Fruit fly (Drosophila melanogaster) whole organism, adult: ENCODE results near the gene CG5653.

Source experiments
- CG11617 ChIP-seq: fragments of 200-800 bp; sonication (Bioruptor generic); optimal IDR thresholded peaks from 2 replicates; lab custom pipeline; 2017; ENCODE audit warnings: mild to moderate bottlenecking, missing biosample characterization, missing genetic modification reagents, missing genetic modification characterization
- CG12768 ChIP-seq: fragments of 200-800 bp; sonication (Bioruptor generic); optimal IDR thresholded peaks from 2 replicates; lab custom pipeline; 2017; ENCODE audit warnings: missing biosample characterization, missing genetic modification characterization, mild to moderate bottlenecking, moderate library complexity, missing genetic modification reagents
- CG14711 ChIP-seq: fragments of 200-800 bp; sonication (Bioruptor generic); optimal IDR thresholded peaks from 2 replicates; lab custom pipeline; 2018; ENCODE audit warnings: missing biosample characterization, mild to moderate bottlenecking, missing genetic modification characterization, moderate library complexity
- CG1620 ChIP-seq: fragments of 200-800 bp; sonication (Bioruptor generic); optimal IDR thresholded peaks from 2 replicates; lab custom pipeline; 2016; ENCODE audit warnings: missing biosample characterization, missing genetic modification characterization
- CG33017 ChIP-seq: fragments of 200-800 bp; sonication (Bioruptor generic); optimal IDR thresholded peaks from 2 replicates; lab custom pipeline; 2018; ENCODE audit warnings: missing biosample characterization, mild to moderate bottlenecking, missing genetic modification characterization, moderate library complexity
- CG5204 ChIP-seq: fragments of 200-800 bp; sonication (Bioruptor generic); optimal IDR thresholded peaks from 2 replicates; lab custom pipeline; 2016; ENCODE audit warnings: missing biosample characterization, missing genetic modification characterization
- CG7045 ChIP-seq: fragments of 200-800 bp; sonication (Bioruptor generic); optimal IDR thresholded peaks from 2 replicates; lab custom pipeline; 2017; ENCODE audit warnings: missing biosample characterization, mild to moderate bottlenecking, missing genetic modification characterization
- CG7101 ChIP-seq: fragments of 200-800 bp; sonication (Bioruptor generic); optimal IDR thresholded peaks from 2 replicates; lab custom pipeline; 2018; ENCODE audit warnings: missing biosample characterization, mild to moderate bottlenecking, missing genetic modification characterization, moderate library complexity
- Clk ChIP-seq: fragments of 200-800 bp; sonication (Bioruptor generic); optimal IDR thresholded peaks from 2 replicates; lab custom pipeline; 2017; ENCODE audit warnings: missing biosample characterization, missing genetic modification characterization
- Crg-1 ChIP-seq: fragments of 200-800 bp; sonication (Bioruptor generic); optimal IDR thresholded peaks from 2 replicates; lab custom pipeline; 2016; ENCODE audit warnings: missing biosample characterization, missing genetic modification characterization
- Hr96 ChIP-seq: fragments of 200-800 bp; sonication (Bioruptor generic); optimal IDR thresholded peaks from 2 replicates; lab custom pipeline; 2016; ENCODE audit warnings: missing biosample characterization, missing genetic modification characterization
- Mnt ChIP-seq: fragments of 200-800 bp; sonication (Bioruptor generic); optimal IDR thresholded peaks from 2 replicates; lab custom pipeline; 2016; ENCODE audit warnings: missing biosample characterization, mild to moderate bottlenecking, missing genetic modification characterization
- bab1 ChIP-seq: fragments of 200-800 bp; sonication (Bioruptor generic); optimal IDR thresholded peaks from 3 replicates; lab custom pipeline; 2019; ENCODE audit warnings: missing biosample characterization, mild to moderate bottlenecking, missing genetic modification characterization, moderate library complexity
- cic ChIP-seq: fragments of 200-800 bp; sonication (Bioruptor generic); optimal IDR thresholded peaks from 2 replicates; lab custom pipeline; 2017; ENCODE audit warnings: missing biosample characterization, mild to moderate bottlenecking, missing genetic modification characterization, moderate library complexity
- cnc ChIP-seq, 2 experiments: fragments of >200 bp; optimal IDR thresholded peaks; 2 replicates each; lab custom pipeline; 2017
- kay ChIP-seq: fragments of 200-800 bp; sonication (Bioruptor generic); peaks from one replicate; lab custom pipeline; 2016; ENCODE audit warnings: missing biosample characterization, missing genetic modification characterization, borderline replicate concordance
- ovo ChIP-seq: fragments of 200-800 bp; sonication (Bioruptor generic); optimal IDR thresholded peaks from 2 replicates; lab custom pipeline; 2016; ENCODE audit warnings: missing biosample characterization, missing genetic modification characterization
- pad ChIP-seq: fragments of 200-800 bp; sonication (Bioruptor generic); optimal IDR thresholded peaks from 3 replicates; lab custom pipeline; 2017; ENCODE audit warnings: missing biosample characterization, missing genetic modification characterization, mild to moderate bottlenecking, moderate library complexity, missing genetic modification reagents
- tj ChIP-seq: fragments of 200-800 bp; sonication (Bioruptor generic); optimal IDR thresholded peaks from 3 replicates; lab custom pipeline; 2017; ENCODE audit warnings: missing biosample characterization, mild to moderate bottlenecking, missing genetic modification characterization, moderate library complexity
- toe ChIP-seq: fragments of 200-800 bp; sonication (Bioruptor generic); optimal IDR thresholded peaks from 2 replicates; lab custom pipeline; 2016; ENCODE audit warnings: missing biosample characterization, missing genetic modification characterization

CG5653 gene

dm6 chr3L:8952549-8953198 lies 13.5 kb downstream of the CG5653 start:
- TF ChIP-seq CG7045 (GFP tag; lab: Kevin White, UChicago) = no peak
- TF ChIP-seq CG7101 (tag; lab: Kevin White, UChicago) = no peak
- no peak for TF ChIP-seq cnc (optimal IDR thresholded peaks at IDR 0.05; lab: Kevin White, UChicago)
- TF ChIP-seq ovo = no peak
- TF ChIP-seq CG12768 (GFP tag; lab: Kevin White, UChicago) = no peak
- TF ChIP-seq CG11617 (GFP tag; lab: Kevin White, UChicago) = no peak
- no peak for TF ChIP-seq CG14711
- TF ChIP-seq pad (GFP tag; lab: Kevin White, UChicago) = no peak
- TF ChIP-seq tj (GFP tag; lab: Kevin White, UChicago) = no peak

dm6 chr3L:8951507-8951906 lies 14.7 kb downstream of the CG5653 start:
- TF ChIP-seq ovo = no peak
- no peak for TF ChIP-seq Hr96 (GFP tag; lab: Kevin White, UChicago)
- no peak for TF ChIP-seq CG14711
- no peak for TF ChIP-seq toe (GFP tag; lab: Kevin White, UChicago)
- TF ChIP-seq Crg-1 (GFP tag; lab: Kevin White, UChicago) = no peak
- no peak for TF ChIP-seq cnc (optimal IDR thresholded peaks at IDR 0.05; lab: Kevin White, UChicago)
- no peak for TF ChIP-seq CG1620 (GFP tag; lab: Kevin White, UChicago)
- no peak for TF ChIP-seq CG12768 (GFP tag; lab: Kevin White, UChicago)
- TF ChIP-seq CG7101 (tag; lab: Kevin White, UChicago) = no peak

dm6 chr3L:8950955-8951354 lies 15.2 kb downstream of the CG5653 start:
- TF ChIP-seq CG11617 (GFP tag; lab: Kevin White, UChicago) = no peak
- TF ChIP-seq CG7045 (GFP tag; lab: Kevin White, UChicago) = no peak
- no peak for TF ChIP-seq CG33017
- TF ChIP-seq CG12768 (GFP tag; lab: Kevin White, UChicago) = no peak
- TF ChIP-seq bab1 = no peak
- TF ChIP-seq Hr96 (GFP tag; lab: Kevin White, UChicago) = no peak
- TF ChIP-seq Mnt (GFP tag; lab: Kevin White, UChicago) = no peak
- no peak for TF ChIP-seq CG5204 (GFP tag; lab: Kevin White, UChicago)

- TF ChIP-seq Clk (GFP tag; lab: Kevin White, UChicago) = no peak
- TF ChIP-seq kay = no peak
- TF ChIP-seq Crg-1 (GFP tag; lab: Kevin White, UChicago) = no peak
- TF ChIP-seq CG1620 (GFP tag; lab: Kevin White, UChicago) = no peak
- TF ChIP-seq CG14711 = no peak
- TF ChIP-seq cic = no peak
- no peak for TF ChIP-seq CG11617 (GFP tag; lab: Kevin White, UChicago)
- TF ChIP-seq CG7045 (GFP tag; lab: Kevin White, UChicago) = no peak
- TF ChIP-seq ovo = no peak
- no peak for TF ChIP-seq CG7101 (tag; lab: Kevin White, UChicago)
- no peak for TF ChIP-seq bab1
- TF ChIP-seq Mnt (GFP tag; lab: Kevin White, UChicago) = no peak
- no peak for TF ChIP-seq CG5204 (GFP tag; lab: Kevin White, UChicago)
- TF ChIP-seq cnc (optimal IDR thresholded peaks at IDR 0.05; lab: Kevin White, UChicago) = no peak
Measured at dm6 chr3L:8949823-8950222, 16.4 kb downstream of the CG5653 start.

dm6 chr3L:8947848-8948494 lies 18.2 kb downstream of the CG5653 start:
- TF ChIP-seq kay (no peak), CG1620 (GFP tag; lab: Kevin White, UChicago) (no peak), Mnt (GFP tag; lab: Kevin White, UChicago) (no peak), CG11617 (GFP tag; lab: Kevin White, UChicago) (no peak), cnc (optimal IDR thresholded peaks at IDR 0.05; lab: Kevin White, UChicago) (no peak), toe (GFP tag; lab: Kevin White, UChicago) (no peak), CG7045 (GFP tag; lab: Kevin White, UChicago) (no peak), Hr96 (GFP tag; lab: Kevin White, UChicago) (no peak), cic (no peak), CG33017 (no peak), CG12768 (GFP tag; lab: Kevin White, UChicago) (no peak)

dm6 chr3L:8939654-8940053 lies 26.5 kb downstream of the CG5653 start:
- TF ChIP-seq CG5204 (GFP tag; lab: Kevin White, UChicago) (no peak), CG7101 (tag; lab: Kevin White, UChicago) (no peak), kay (no peak), toe (GFP tag; lab: Kevin White, UChicago) (no peak), CG14711 (no peak), cnc (optimal IDR thresholded peaks at IDR 0.05; lab: Kevin White, UChicago) (no peak), CG1620 (GFP tag; lab: Kevin White, UChicago) (no peak), Mnt (GFP tag; lab: Kevin White, UChicago) (no peak), Clk (GFP tag; lab: Kevin White, UChicago) (no peak), pad (GFP tag; lab: Kevin White, UChicago) (no peak), tj (GFP tag; lab: Kevin White, UChicago) (no peak), CG7045 (GFP tag; lab: Kevin White, UChicago) (no peak), CG12768 (GFP tag; lab: Kevin White, UChicago) (no peak), CG11617 (GFP tag; lab: Kevin White, UChicago) (no peak), cic (no peak), Hr96 (GFP tag; lab: Kevin White, UChicago) (no peak), bab1 (no peak), Crg-1 (GFP tag; lab: Kevin White, UChicago) (no peak)
